Fruit fly (Drosophila melanogaster): Measurements from ENCODE around the gene TotZ.

DNA sequence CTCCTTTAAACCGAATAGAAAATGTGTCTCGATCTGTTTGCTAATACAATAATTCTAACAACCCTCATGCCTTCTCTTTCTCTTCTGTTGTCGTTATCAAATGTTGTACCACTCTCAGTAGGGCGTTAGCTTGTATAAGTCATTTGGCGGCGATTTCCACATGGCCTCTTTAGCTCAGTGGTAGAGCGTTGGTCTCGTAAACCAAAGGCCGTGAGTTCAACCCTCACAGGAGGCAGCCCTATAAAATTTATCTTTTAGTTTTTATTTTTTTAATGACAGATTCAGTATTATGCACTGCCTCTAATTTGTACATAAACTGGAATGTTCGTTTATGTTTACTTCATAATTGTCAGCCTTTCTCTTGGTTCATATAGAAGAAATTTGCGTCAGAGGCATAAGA, 14.0 kb downstream of the TotZ start:
- TF ChIP-seq Myc (optimal IDR thresholded peaks at IDR 0.05) (no peak), h (optimal IDR thresholded peaks at IDR 0.05) (no peak), psq (optimal IDR thresholded peaks at IDR 0.05) (no peak), Sin3A (optimal IDR thresholded peaks at IDR 0.05) (no peak)

Measured in Kc167 (cell line).